Worm (Caenorhabditis elegans): ENCODE measurements around the gene smf-1.

The smf-1 gene

DNA sequence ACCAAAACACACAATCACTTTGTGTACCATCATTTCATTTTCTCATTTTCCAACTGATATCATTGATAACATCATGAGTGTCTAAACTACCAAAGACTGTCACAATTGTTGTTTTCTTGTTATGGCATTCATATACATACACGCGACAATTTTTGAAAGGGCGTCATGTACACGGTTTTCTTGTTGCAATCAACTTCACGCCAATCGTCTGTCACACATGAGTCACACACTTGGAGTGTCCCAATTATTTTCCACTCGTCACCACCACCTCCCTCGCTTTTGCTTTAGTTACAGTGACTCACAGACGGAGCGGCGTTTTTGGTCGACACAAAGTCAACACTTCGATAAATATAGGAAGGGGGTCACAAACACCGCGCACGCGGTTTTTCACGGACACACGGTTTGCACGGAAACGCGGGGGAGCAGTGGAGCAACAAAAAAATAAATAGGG, 25.1 kb upstream of the smf-1 start (continued):
- TF ChIP-seq hif-1 (tag; optimal IDR thresholded peaks at IDR 0.05) = peak in 1 of 2 experiments; percentile 85
- no peak for TF ChIP-seq F49E8.2 (tag; optimal IDR thresholded peaks at IDR 0.05; ENCODE audit: borderline replicate concordance)
- peak; percentile 83 for TF ChIP-seq mxl-2 (GFP tag; conservative IDR thresholded peaks at IDR 0.05)
- TF ChIP-seq Y105C5A.15 (GFP tag; IDR thresholded peaks at IDR 0.05) = no peak
- TF ChIP-seq php-3 (GFP tag; IDR thresholded peaks at IDR 0.05) = peak; percentile 78
- no peak for TF ChIP-seq ceh-62 (tag; optimal IDR thresholded peaks at IDR 0.05)
- no peak for TF ChIP-seq zfp-3 (GFP tag; conservative IDR thresholded peaks at IDR 0.05)
- TF ChIP-seq zag-1 (tag; optimal IDR thresholded peaks at IDR 0.05) = no peak
- TF ChIP-seq lin-13 (GFP tag; optimal IDR thresholded peaks at IDR 0.05) = peak; percentile 44
- 0 out of 2 replicates have a peak, but pooled peaks have one; percentile 7 for TF ChIP-seq ceh-20 (GFP tag; IDR thresholded peaks at IDR 0.05)
- no peak for TF ChIP-seq ztf-11 (tag; optimal IDR thresholded peaks at IDR 0.05)
- TF ChIP-seq dve-1 (tag; optimal IDR thresholded peaks at IDR 0.05; ENCODE audit: insufficient read depth) = peak; percentile 87
- no peak for TF ChIP-seq F26F4.8 (GFP tag; conservative IDR thresholded peaks at IDR 0.05)
- TF ChIP-seq skn-1 (tag; optimal IDR thresholded peaks at IDR 0.05) = no peak
- TF ChIP-seq D1046.2 (GFP tag; IDR thresholded peaks at IDR 0.05) = no peak
- no peak for TF ChIP-seq ceh-82 (tag; optimal IDR thresholded peaks at IDR 0.05)
- no peak for TF ChIP-seq R02D3.7 (tag; optimal IDR thresholded peaks at IDR 0.05)
- peak; percentile 74; the same call in 1 of the 2 replicates for TF ChIP-seq pha-4 (GFP tag; IDR thresholded peaks at IDR 0.05)
- TF ChIP-seq pha-4 (tag; optimal IDR thresholded peaks at IDR 0.05) = peak; percentile 93
- TF ChIP-seq ceh-44 (GFP tag; IDR thresholded peaks at IDR 0.05) = no peak
- no peak for TF ChIP-seq nhr-111 (GFP tag; optimal IDR thresholded peaks at IDR 0.05)
- TF ChIP-seq mep-1 (tag; optimal IDR thresholded peaks at IDR 0.05) = peak; percentile 41
- 0 out of 2 replicates have a peak, but pooled peaks have one; percentile 40 for TF ChIP-seq dmd-9 (GFP tag; IDR thresholded peaks at IDR 0.05)
- no peak for TF ChIP-seq F37D6.2 (tag; optimal IDR thresholded peaks at IDR 0.05)
- TF ChIP-seq lsy-2 (tag; optimal IDR thresholded peaks at IDR 0.05) = peak in 1 of 2 experiments; percentile 45
- TF ChIP-seq daf-8 (GFP tag; IDR thresholded peaks at IDR 0.05) = no peak
- no peak for TF ChIP-seq nhr-42 (GFP tag; IDR thresholded peaks at IDR 0.05)
- peak; percentile 65 for TF ChIP-seq T20F7.1 (GFP tag; optimal IDR thresholded peaks at IDR 0.05)
- peak; percentile 84 for TF ChIP-seq nhr-102 (tag; optimal IDR thresholded peaks at IDR 0.05)
- no peak for TF ChIP-seq vab-7 (GFP tag; IDR thresholded peaks at IDR 0.05)
- peak; percentile 48 for TF ChIP-seq jun-1 (tag; optimal IDR thresholded peaks at IDR 0.05)
- no peak for TF ChIP-seq daf-12 (tag; optimal IDR thresholded peaks at IDR 0.05)
- no peak for TF ChIP-seq pqm-1 (tag; optimal IDR thresholded peaks at IDR 0.05)
- no peak for TF ChIP-seq unc-39 (tag; optimal IDR thresholded peaks at IDR 0.05)
- TF ChIP-seq hmg-1.1 (GFP tag; IDR thresholded peaks at IDR 0.05) = peak; percentile 64
- TF ChIP-seq lin-15B (tag; optimal IDR thresholded peaks at IDR 0.05) = no peak
- TF ChIP-seq nhr-77 (tag; optimal IDR thresholded peaks at IDR 0.05) = peak; percentile 7
- peak; percentile 96 for TF ChIP-seq hlh-30 (tag; optimal IDR thresholded peaks at IDR 0.05; ENCODE audit: insufficient read depth)
- TF ChIP-seq aly-2 (tag; optimal IDR thresholded peaks at IDR 0.05) = no peak
- no peak for TF ChIP-seq ctbp-1 (GFP tag; IDR thresholded peaks at IDR 0.05)
- peak in 1 of 2 experiments; percentile 99 for TF ChIP-seq mdl-1 (tag; optimal IDR thresholded peaks at IDR 0.05)
- 0 out of 2 replicates have a peak, but pooled peaks have one; percentile 34 for TF ChIP-seq saeg-2 (GFP tag; IDR thresholded peaks at IDR 0.05)
- peak; percentile 44; the same call in 1 of the 2 replicates for TF ChIP-seq Y48G9A.11 (GFP tag; IDR thresholded peaks at IDR 0.05)
- peak; percentile 33 for TF ChIP-seq F10B5.3 (tag; optimal IDR thresholded peaks at IDR 0.05)
- no peak for TF ChIP-seq ceh-28 (tag; optimal IDR thresholded peaks at IDR 0.05)
- TF ChIP-seq aha-1 (tag) = peak; percentile 95
- TF ChIP-seq mxl-3 (GFP tag; optimal IDR thresholded peaks at IDR 0.05) = peak; percentile 59
- TF ChIP-seq nhr-48 (tag; optimal IDR thresholded peaks at IDR 0.05) = peak; percentile 94
- TF ChIP-seq zfp-2 (tag; optimal IDR thresholded peaks at IDR 0.05) = no peak
- TF ChIP-seq tra-1 (GFP tag; IDR thresholded peaks at IDR 0.05) = peak; percentile 65; the same call in 1 of the 2 replicates
- peak in 1 of 2 experiments; percentile 49 for TF ChIP-seq unc-62 (GFP tag; optimal IDR thresholded peaks at IDR 0.05 in 1 of 2)
- no peak for TF ChIP-seq unc-62 (tag; optimal IDR thresholded peaks at IDR 0.05)

Measured in whole organism, L4 larva.